Worm (Caenorhabditis elegans) whole organism, L2 larva: ENCODE results near the gene pfn-2.
A peak's percentile ranks its signal among the peaks of the same experiment; 100 is the strongest.

Experiments used
- C34F6.9 ChIP-seq: fragments of 150-350 bp; optimal IDR thresholded peaks from 2 replicates; lab custom pipeline; 2014; ENCODE audit warnings: missing biosample characterization, missing genetic modification characterization
- F13H6.1 ChIP-seq: sonication (generic microtip); optimal IDR thresholded peaks from 2 replicates; lab custom pipeline; 2016; ENCODE audit warnings: missing genetic modification characterization, missing compliant biosample characterization
- Y55F3AM.14 ChIP-seq: fragments of 200-800 bp; sonication (Bioruptor generic); optimal IDR thresholded peaks from 2 replicates; lab custom pipeline; 2018; ENCODE audit warnings: mild to moderate bottlenecking, missing genetic modification characterization, missing compliant biosample characterization
- ZK546.5 ChIP-seq: sonication (generic microtip); optimal IDR thresholded peaks from 2 replicates; lab custom pipeline; 2017; ENCODE audit warnings: missing biosample characterization, missing genetic modification characterization
- aly-2 ChIP-seq: fragments of 150-350 bp; optimal IDR thresholded peaks from 2 replicates; lab custom pipeline; 2014; ENCODE audit warnings: missing biosample characterization, missing genetic modification characterization
- ama-1 ChIP-seq: fragments of 150-350 bp; optimal IDR thresholded peaks from 2 replicates; lab custom pipeline; 2018; ENCODE audit warnings: inconsistent platforms
- blmp-1 ChIP-seq: sonication (generic microtip); optimal IDR thresholded peaks from 2 replicates; lab custom pipeline; 2017; ENCODE audit warnings: missing genetic modification characterization, mild to moderate bottlenecking, missing compliant biosample characterization, antibody characterized with exemption, moderate library complexity; ENCODE audit not compliant: insufficient read depth
- ceh-16 ChIP-seq: fragments of 150-350 bp; optimal IDR thresholded peaks from 2 replicates; lab custom pipeline; 2014; ENCODE audit warnings: missing biosample characterization, missing genetic modification characterization
- crh-2 ChIP-seq: sonication (generic microtip); optimal IDR thresholded peaks from 2 replicates; lab custom pipeline; 2017; ENCODE audit warnings: missing biosample characterization, missing genetic modification characterization
- dmd-4 ChIP-seq: sonication (generic microtip); optimal IDR thresholded peaks from 2 replicates; lab custom pipeline; 2017; ENCODE audit warnings: missing biosample characterization, missing genetic modification characterization
- egl-27 ChIP-seq: sonication (generic microtip); optimal IDR thresholded peaks from 3 replicates; lab custom pipeline; 2017; ENCODE audit warnings: missing biosample characterization, missing genetic modification reagents, missing genetic modification characterization
- elt-1 ChIP-seq: fragments of 150-350 bp; optimal IDR thresholded peaks from 2 replicates; lab custom pipeline; 2014; ENCODE audit warnings: missing biosample characterization, missing genetic modification characterization
- elt-3 ChIP-seq: sonication (generic microtip); optimal IDR thresholded peaks from 2 replicates; lab custom pipeline; 2017; ENCODE audit warnings: missing biosample characterization, missing genetic modification characterization
- fos-1 ChIP-seq: fragments of 150-350 bp; optimal IDR thresholded peaks from 2 replicates; lab custom pipeline; 2014; ENCODE audit warnings: missing biosample characterization, missing genetic modification characterization
- lin-39 ChIP-seq: fragments of 150-350 bp; optimal IDR thresholded peaks from 2 replicates; lab custom pipeline; 2014; ENCODE audit warnings: missing biosample characterization, missing genetic modification reagents, missing genetic modification characterization
- lsy-2 ChIP-seq, 2 experiments: fragments of 150-350 bp in 1 of 2; sonication (generic microtip) in 1 of 2; optimal IDR thresholded peaks; 2 replicates each; lab custom pipeline; 2014 to 2017; ENCODE audit warnings: missing biosample characterization in 2 of 2, missing genetic modification characterization in 2 of 2
- nhr-11 ChIP-seq: fragments of 150-350 bp; optimal IDR thresholded peaks from 2 replicates; lab custom pipeline; 2014; ENCODE audit warnings: missing biosample characterization, missing genetic modification characterization
- nhr-12 ChIP-seq: fragments of 150-350 bp; optimal IDR thresholded peaks from 2 replicates; lab custom pipeline; 2014; ENCODE audit warnings: missing biosample characterization, missing genetic modification characterization
- nhr-21 ChIP-seq: fragments of 150-350 bp; optimal IDR thresholded peaks from 2 replicates; lab custom pipeline; 2014; ENCODE audit warnings: missing biosample characterization, missing genetic modification characterization
- nhr-237 ChIP-seq: fragments of 150-350 bp; optimal IDR thresholded peaks from 2 replicates; lab custom pipeline; 2014; ENCODE audit warnings: missing biosample characterization, missing genetic modification characterization
- nhr-25 ChIP-seq: fragments of 150-350 bp; sonication (generic microtip); optimal IDR thresholded peaks from 3 replicates; lab custom pipeline; 2014; ENCODE audit warnings: missing biosample characterization, missing genetic modification characterization
- nhr-6 ChIP-seq: fragments of 150-350 bp; optimal IDR thresholded peaks from 2 replicates; lab custom pipeline; 2014; ENCODE audit warnings: missing biosample characterization, missing genetic modification characterization
- nhr-77 ChIP-seq: fragments of 150-350 bp; optimal IDR thresholded peaks from 2 replicates; lab custom pipeline; 2014; ENCODE audit warnings: missing biosample characterization, missing genetic modification characterization
- skn-1 ChIP-seq: sonication (generic microtip); optimal IDR thresholded peaks from 2 replicates; lab custom pipeline; 2017; ENCODE audit warnings: missing biosample characterization, missing genetic modification characterization
- sma-3 ChIP-seq: sonication (generic microtip); optimal IDR thresholded peaks from 2 replicates; lab custom pipeline; 2016; ENCODE audit warnings: missing genetic modification reagents, missing genetic modification characterization, missing compliant biosample characterization
- sma-9 ChIP-seq, 2 experiments: fragments of 150-350 bp in 1 of 2; sonication (generic microtip) in 1 of 2; optimal IDR thresholded peaks; 2 replicates each; lab custom pipeline; 2014 to 2016; ENCODE audit warnings: missing genetic modification characterization in 2 of 2, mild to moderate bottlenecking in 1 of 2, missing biosample characterization in 1 of 2, missing compliant biosample characterization in 1 of 2, missing genetic modification reagents in 1 of 2, moderate library complexity in 1 of 2
- unc-39 ChIP-seq: fragments of 150-350 bp; optimal IDR thresholded peaks from 2 replicates; lab custom pipeline; 2014; ENCODE audit warnings: missing biosample characterization, missing genetic modification characterization
- unc-55 ChIP-seq: fragments of 150-350 bp; sonication (generic microtip); optimal IDR thresholded peaks from 3 replicates; lab custom pipeline; 2014; ENCODE audit warnings: missing biosample characterization, missing genetic modification reagents, missing genetic modification characterization
- zag-1 ChIP-seq: fragments of 150-350 bp; optimal IDR thresholded peaks from 2 replicates; lab custom pipeline; 2014; ENCODE audit warnings: missing biosample characterization, missing genetic modification characterization
- ztf-1 ChIP-seq: fragments of 200-800 bp; sonication (Bioruptor generic); conservative IDR thresholded peaks from 2 replicates; pipeline ENCODE4 v1.3.6; 2022; ENCODE audit warnings: missing genetic modification characterization, missing compliant biosample characterization
- ztf-4 ChIP-seq: fragments of 150-350 bp; optimal IDR thresholded peaks from 2 replicates; lab custom pipeline; 2014; ENCODE audit warnings: missing biosample characterization, missing genetic modification characterization

pfn-2 gene

DNA sequence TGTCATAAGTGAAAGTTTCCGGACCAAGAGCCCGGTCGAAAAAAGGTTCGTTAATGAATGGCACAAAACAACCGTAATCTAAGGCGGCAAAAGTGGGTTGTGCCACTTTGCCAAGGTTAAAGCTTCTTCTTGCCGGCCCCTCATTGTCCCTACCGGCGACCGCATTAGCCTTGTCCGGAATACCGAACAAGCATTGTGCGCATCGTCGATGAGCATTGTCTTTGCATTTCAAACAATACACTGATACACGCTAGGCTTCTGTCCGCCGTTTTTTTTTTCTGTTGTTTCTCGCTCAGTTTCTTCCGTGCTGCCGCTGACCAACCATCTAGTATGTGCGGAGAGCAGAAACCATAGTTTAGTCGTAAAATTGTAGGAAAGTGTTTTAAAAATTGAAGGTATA, 43.4 kb upstream of the pfn-2 start, which contains the start of gene C03F11.2:
TSS of gene C03F11.2 (minus strand) at position 101 of the 400 bp plus-strand sequence.
- TF ChIP-seq F13H6.1 (tag; lab: Kevin White, UChicago), result no peak
- no peak for TF ChIP-seq egl-27 (tag; lab: Kevin White, UChicago)
- TF ChIP-seq, all 48 proteins: peak for 0

DNA sequence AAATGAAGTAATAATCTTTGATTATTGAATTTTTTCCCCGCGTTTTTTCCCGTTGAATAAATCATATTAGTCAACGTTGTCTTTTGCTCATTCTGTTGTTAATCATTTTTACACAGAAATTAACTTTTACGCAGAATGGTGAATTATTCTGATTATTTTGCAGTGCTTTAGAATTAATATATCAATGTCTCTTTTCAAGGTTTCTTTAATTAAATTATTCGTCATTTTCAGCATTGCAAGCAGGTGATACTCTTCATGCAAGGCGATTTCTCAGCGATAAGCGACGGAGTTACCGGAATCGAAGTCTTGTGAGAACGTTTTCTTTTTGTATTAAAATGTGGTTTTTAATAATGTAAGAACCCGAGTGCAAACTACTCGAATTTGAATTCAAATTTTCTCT, 33.8 kb upstream of the pfn-2 start:
- TF ChIP-seq C34F6.9 (tag; lab: Kevin White, UChicago) (peak; percentile 18), crh-2 (tag; lab: Kevin White, UChicago) (no peak), nhr-21 (tag; lab: Kevin White, UChicago) (peak; percentile 66)

DNA sequence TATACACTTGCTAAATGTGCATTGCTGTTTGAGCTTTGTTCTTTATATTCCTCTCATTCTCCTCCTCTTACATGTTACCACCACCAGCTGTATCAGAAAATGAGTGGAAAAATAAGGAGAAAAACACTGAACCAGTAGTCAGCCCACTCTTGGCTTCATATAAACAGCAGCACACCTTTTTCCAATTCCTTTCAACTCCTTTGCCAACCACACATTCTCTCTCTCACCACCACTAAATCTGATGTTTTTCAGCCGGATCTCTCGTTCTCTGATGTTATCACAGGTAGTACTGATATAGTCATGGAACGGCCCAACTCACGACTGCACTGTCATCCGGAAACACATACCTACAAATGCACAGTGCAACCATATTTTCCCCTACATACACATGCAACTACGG, 32.7 kb upstream of the pfn-2 start, which contains the start of gene kcnl-3:
TSS of gene kcnl-3 (plus strand) at position 301 of the 400 bp plus-strand sequence.
- TF ChIP-seq nhr-25 (tag; lab: Kevin White, UChicago), result no peak
- no peak for TF ChIP-seq elt-1 (tag; lab: Kevin White, UChicago)
- TF ChIP-seq ztf-1 (GFP tag; lab: Robert Waterston, UW), result no peak
- no peak for TF ChIP-seq nhr-11 (tag; lab: Kevin White, UChicago)
- no peak for TF ChIP-seq Y55F3AM.14 (GFP tag; lab: Kevin White, UChicago)
- no peak for TF ChIP-seq ama-1 (lab: Kevin White, UChicago)
- TF ChIP-seq unc-39 (tag; lab: Kevin White, UChicago), result no peak
- no peak for TF ChIP-seq F13H6.1 (tag; lab: Kevin White, UChicago)
- no peak for TF ChIP-seq crh-2 (tag; lab: Kevin White, UChicago)
- TF ChIP-seq skn-1, result no peak
- no peak for TF ChIP-seq nhr-237 (tag; lab: Kevin White, UChicago)
- TF ChIP-seq C34F6.9 (tag; lab: Kevin White, UChicago), result no peak
- TF ChIP-seq elt-3 (tag; lab: Kevin White, UChicago), result no peak
- TF ChIP-seq zag-1, result no peak
- no peak for TF ChIP-seq dmd-4 (tag; lab: Kevin White, UChicago)
- TF ChIP-seq nhr-12 (tag; lab: Kevin White, UChicago), result no peak
- TF ChIP-seq, all 48 proteins: peak for 0

DNA sequence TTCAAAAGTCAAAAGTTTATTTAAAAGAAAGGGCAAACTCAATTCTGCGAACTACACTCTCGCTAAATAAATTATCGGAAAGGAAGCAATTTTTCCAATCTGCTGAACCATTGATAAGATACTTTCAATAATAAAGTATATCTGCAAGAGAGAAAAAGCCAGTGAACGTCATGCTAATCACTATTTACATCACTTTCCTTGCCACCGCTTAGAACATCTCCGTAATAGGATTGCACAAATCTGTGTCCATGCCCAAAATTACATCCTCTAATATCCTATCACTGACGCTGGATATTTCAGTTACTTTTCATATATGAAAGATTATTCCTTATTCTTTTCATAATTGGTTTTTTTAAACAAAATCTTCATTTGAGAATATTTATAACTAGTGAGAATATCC, 28.9 kb upstream of the pfn-2 start:
- no peak for TF ChIP-seq ZK546.5
- no peak for TF ChIP-seq nhr-77
- no peak for TF ChIP-seq egl-27 (tag; lab: Kevin White, UChicago)
- TF ChIP-seq ceh-16 (tag; lab: Kevin White, UChicago), result no peak

ce11 chrX:5377307-5377706, 23.4 kb upstream of the pfn-2 start, which contains the start of gene sek-5:
sek-5 (plus strand) TSS chrX:5377607.
- no peak for TF ChIP-seq C34F6.9 (tag; lab: Kevin White, UChicago)
- TF ChIP-seq lsy-2 (tag; optimal IDR thresholded peaks at IDR 0.05; lab: Kevin White, UChicago), result no peak
- no peak for TF ChIP-seq unc-55 (GFP tag; lab: Kevin White, UChicago)
- TF ChIP-seq sma-9 (GFP tag; optimal IDR thresholded peaks at IDR 0.05; lab: Kevin White, UChicago), result no peak
- no peak for TF ChIP-seq sma-9 (tag; optimal IDR thresholded peaks at IDR 0.05; lab: Kevin White, UChicago)
- no peak for TF ChIP-seq ZK546.5
- no peak for TF ChIP-seq aly-2 (tag; lab: Kevin White, UChicago)
- TF ChIP-seq crh-2 (tag; lab: Kevin White, UChicago), result no peak
- TF ChIP-seq blmp-1, result no peak
- no peak for TF ChIP-seq nhr-6 (tag; lab: Kevin White, UChicago)
- no peak for TF ChIP-seq lin-39 (tag; lab: Kevin White, UChicago)

ce11 chrX:5374742-5375141, 20.9 kb upstream of the pfn-2 start, which contains the start of gene sek-4:
sek-4 (plus strand) TSS chrX:5375059.
- TF ChIP-seq fos-1 (tag; lab: Kevin White, UChicago) (peak; percentile 49), sma-3 (GFP tag; lab: Kevin White, UChicago) (no peak), ztf-4 (no peak)
